Fruit fly (Drosophila melanogaster): ENCODE measurements around the gene CG43844.

Gene CG43844

DNA sequence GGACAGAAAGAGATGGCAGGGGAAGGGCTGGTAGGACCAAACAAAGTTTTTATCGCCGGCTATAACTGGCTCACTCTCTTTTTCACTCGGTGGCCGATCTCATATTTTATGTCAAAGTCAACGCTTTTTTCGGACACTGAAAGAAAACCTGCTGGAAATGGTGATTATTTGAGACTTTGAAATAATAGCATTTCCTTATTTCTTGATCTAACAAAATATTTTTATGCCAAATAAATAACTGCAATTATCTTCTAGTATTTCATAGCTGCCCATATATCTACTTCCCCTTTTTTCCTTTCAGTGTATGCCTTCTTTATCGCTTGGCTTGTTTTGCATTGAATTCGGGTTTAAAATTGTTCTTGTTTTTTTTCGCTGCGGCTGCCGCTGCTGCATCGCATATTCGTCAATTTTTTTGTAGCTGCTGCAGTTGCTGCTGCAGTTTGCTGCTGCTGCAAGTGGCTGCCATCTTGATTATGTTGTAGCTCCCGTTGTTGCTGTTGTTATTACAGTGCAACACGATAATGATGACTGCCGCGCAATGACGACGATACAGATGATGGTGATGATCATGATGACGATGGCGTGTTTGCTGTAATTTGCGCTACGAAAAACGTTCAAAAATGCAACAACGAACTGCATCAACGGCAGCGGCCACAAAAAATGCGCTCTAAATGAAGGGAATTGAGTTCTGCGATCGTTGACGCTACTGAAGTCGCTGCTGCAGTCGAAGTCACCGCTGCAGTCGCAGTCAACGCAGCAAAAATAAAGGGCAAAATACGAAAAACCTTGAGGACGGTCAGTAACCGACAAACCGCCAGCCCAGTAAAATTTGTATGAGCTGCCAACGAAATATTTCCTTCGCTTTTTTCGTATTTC is 48.0 kb downstream of the CG43844 start (continued):
- TF ChIP-seq Drgx (GFP tag; IDR thresholded peaks at IDR 0.05) = peak; percentile 79
- TF ChIP-seq Rfx (GFP tag; IDR thresholded peaks at IDR 0.05) = peak; percentile 55; the same call in 1 of the 2 replicates
- TF ChIP-seq CG6272 (GFP tag; IDR thresholded peaks at IDR 0.05) = no peak
- no peak for TF ChIP-seq al (GFP tag; IDR thresholded peaks at IDR 0.05)
- no peak for TF ChIP-seq cwo (GFP tag; optimal IDR thresholded peaks at IDR 0.05)
- TF ChIP-seq CG30403 (GFP tag; optimal IDR thresholded peaks at IDR 0.05) = peak; percentile 1
- peak; percentile 48 for TF ChIP-seq esg (GFP tag; conservative IDR thresholded peaks at IDR 0.05)
- TF ChIP-seq unpg (GFP tag; optimal IDR thresholded peaks at IDR 0.05) = peak; percentile 28
- peak; percentile 51 for TF ChIP-seq Sox102F (GFP tag; optimal IDR thresholded peaks at IDR 0.05)
- TF ChIP-seq vfl (GFP tag; optimal IDR thresholded peaks at IDR 0.05) = no peak
- no peak for TF ChIP-seq Antp (GFP tag; optimal IDR thresholded peaks at IDR 0.05)
- TF ChIP-seq YL-1 (GFP tag; optimal IDR thresholded peaks at IDR 0.05) = no peak
- TF ChIP-seq CG4707 (GFP tag; optimal IDR thresholded peaks at IDR 0.05) = no peak
- TF ChIP-seq Scr (GFP tag; IDR thresholded peaks at IDR 0.05; ENCODE audit: partially characterized antibody) = no peak
- TF ChIP-seq CG13296 (GFP tag; optimal IDR thresholded peaks at IDR 0.05) = no peak
- no peak for TF ChIP-seq ato (GFP tag; IDR thresholded peaks at IDR 0.05; ENCODE audit: partially characterized antibody)
- TF ChIP-seq Hr78 (GFP tag; optimal IDR thresholded peaks at IDR 0.05) = no peak
- TF ChIP-seq grau (tag; optimal IDR thresholded peaks at IDR 0.05) = peak; percentile 6
- TF ChIP-seq CG4424 (GFP tag; optimal IDR thresholded peaks at IDR 0.05) = no peak
- no peak for TF ChIP-seq Dek (tag; optimal IDR thresholded peaks at IDR 0.05)
- peak; percentile 2 for TF ChIP-seq bab2 (GFP tag; optimal IDR thresholded peaks at IDR 0.05)
- no peak for TF ChIP-seq Dref (GFP tag; IDR thresholded peaks at IDR 0.05)
- TF ChIP-seq HmgZ (tag; optimal IDR thresholded peaks at IDR 0.05) = no peak
- TF ChIP-seq CG11723 (GFP tag; optimal IDR thresholded peaks at IDR 0.05) = no peak
- no peak for TF ChIP-seq Adf1 (GFP tag; IDR thresholded peaks at IDR 0.05)
- no peak for TF ChIP-seq CG34422 (GFP tag; IDR thresholded peaks at IDR 0.05)
- no peak for TF ChIP-seq seq (GFP tag; IDR thresholded peaks at IDR 0.05)
- TF ChIP-seq toy (GFP tag; IDR thresholded peaks at IDR 0.05) = no peak
- no peak for TF ChIP-seq CG10565 (GFP tag; optimal IDR thresholded peaks at IDR 0.05)
- TF ChIP-seq CG12769 (tag; optimal IDR thresholded peaks at IDR 0.05) = no peak
- no peak for TF ChIP-seq CHES-1-like (GFP tag; optimal IDR thresholded peaks at IDR 0.05)
- TF ChIP-seq CG18619 (GFP tag; optimal IDR thresholded peaks at IDR 0.05) = no peak
- peak; percentile 12 for TF ChIP-seq Hsf (GFP tag; optimal IDR thresholded peaks at IDR 0.05)
- no peak for TF ChIP-seq crp (GFP tag; optimal IDR thresholded peaks at IDR 0.05)
- TF ChIP-seq NC2α (GFP tag; optimal IDR thresholded peaks at IDR 0.05) = no peak
- no peak for TF ChIP-seq sima (GFP tag; optimal IDR thresholded peaks at IDR 0.05)
- TF ChIP-seq CG3726 (GFP tag; IDR thresholded peaks at IDR 0.05) = no peak
- TF ChIP-seq CG12942 (GFP tag; optimal IDR thresholded peaks at IDR 0.05) = no peak
- no peak for TF ChIP-seq CG7963 (GFP tag; IDR thresholded peaks at IDR 0.05; ENCODE audit: partially characterized antibody)
- no peak for TF ChIP-seq CG31365 (tag; optimal IDR thresholded peaks at IDR 0.05)
- no peak for TF ChIP-seq CG17912 (GFP tag; optimal IDR thresholded peaks at IDR 0.05)
- TF ChIP-seq Neu2 (GFP tag; optimal IDR thresholded peaks at IDR 0.05; ENCODE audit: borderline replicate concordance) = no peak
- no peak for TF ChIP-seq B-H2 (GFP tag; optimal IDR thresholded peaks at IDR 0.05)
- no peak for TF ChIP-seq Lpt (GFP tag; optimal IDR thresholded peaks at IDR 0.05)
- no peak for TF ChIP-seq wdn (GFP tag; IDR thresholded peaks at IDR 0.05)
- peak; percentile 45 for TF ChIP-seq CG7839 (tag; optimal IDR thresholded peaks at IDR 0.05)
- no peak for TF ChIP-seq en (GFP tag; optimal IDR thresholded peaks at IDR 0.05)
- TF ChIP-seq insv (GFP tag; optimal IDR thresholded peaks at IDR 0.05) = no peak
- TF ChIP-seq CG14050 (GFP tag; IDR thresholded peaks at IDR 0.05) = no peak

Data from whole organism, embryonic.